Worm (Caenorhabditis elegans): ENCODE data around the gene C33C12.1.

DNA sequence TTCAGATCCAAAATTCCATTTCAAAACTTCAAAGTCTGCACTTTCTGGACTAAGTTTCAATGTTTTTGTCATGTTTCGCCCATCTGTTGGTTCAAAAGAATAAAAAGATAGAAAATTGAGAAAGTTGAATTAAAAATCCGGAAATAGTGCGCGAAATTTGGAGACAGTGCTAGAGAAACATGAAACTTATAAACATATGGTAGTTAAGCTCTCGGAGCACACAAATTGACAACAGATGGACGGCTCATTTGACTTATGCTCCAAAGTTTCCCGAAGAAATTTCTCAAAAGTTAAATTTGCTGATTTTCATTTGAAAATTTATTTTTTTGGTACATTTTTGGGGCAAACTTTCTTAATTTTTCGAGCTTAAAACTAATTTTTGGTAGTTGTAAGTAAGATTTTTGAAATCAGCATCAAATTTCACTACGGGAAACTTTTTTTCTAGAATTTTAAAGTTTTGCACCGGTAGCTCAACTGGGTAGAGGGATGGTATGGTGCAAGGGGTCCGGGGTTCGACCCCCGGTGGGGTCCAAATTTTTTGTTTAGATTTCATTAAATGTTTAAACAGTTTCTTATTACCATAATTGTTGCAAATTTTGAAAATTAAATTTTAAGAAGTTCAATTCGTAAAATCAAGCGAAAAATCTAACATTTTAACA lies 8.2 kb downstream of the C33C12.1 start:
- no peak for TF ChIP-seq dao-5 (tag; optimal IDR thresholded peaks at IDR 0.05)
- no peak for TF ChIP-seq W03F9.2 (tag; optimal IDR thresholded peaks at IDR 0.05)
- TF ChIP-seq him-1 (tag; optimal IDR thresholded peaks at IDR 0.05) = no peak

Measured in whole organism, L4/young adult.